Fruit fly (Drosophila melanogaster): Measurements from ENCODE around the gene Trhn.

DNA sequence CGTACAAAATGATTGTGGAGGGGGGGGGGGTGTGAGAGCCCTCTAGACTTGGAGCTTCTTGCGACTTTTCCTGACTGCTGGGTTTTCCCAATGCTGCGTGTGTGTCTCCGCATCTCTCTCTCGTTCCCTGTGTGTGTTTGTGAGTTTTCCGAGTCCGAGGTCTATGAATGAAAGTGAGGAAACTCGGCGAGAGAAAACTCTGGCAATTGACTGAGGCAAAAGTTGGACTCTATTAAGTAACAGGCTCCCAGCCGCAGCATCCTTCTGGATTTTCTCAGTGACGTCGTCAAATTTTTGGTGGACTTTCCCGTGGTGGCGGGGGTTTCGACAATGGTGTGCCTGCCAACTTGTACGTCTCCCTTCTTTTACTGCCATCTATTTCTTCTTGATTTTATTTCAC is 22.4 kb downstream of the Trhn start:
- TF ChIP-seq CG10348 (GFP tag; IDR thresholded peaks at IDR 0.05) = no peak
- no peak for TF ChIP-seq CG32121 (GFP tag; IDR thresholded peaks at IDR 0.05)
- TF ChIP-seq CG14655 (GFP tag; optimal IDR thresholded peaks at IDR 0.05) = no peak
- no peak for TF ChIP-seq fd96Ca (GFP tag; IDR thresholded peaks at IDR 0.05)
- no peak for TF ChIP-seq D1 (tag; optimal IDR thresholded peaks at IDR 0.05)
- TF ChIP-seq CG15710 (tag; optimal IDR thresholded peaks at IDR 0.05) = no peak
- no peak for TF ChIP-seq CG4496 (GFP tag; IDR thresholded peaks at IDR 0.05)
- no peak for TF ChIP-seq CG8159 (tag; optimal IDR thresholded peaks at IDR 0.05)
- TF ChIP-seq Ets98B (GFP tag; IDR thresholded peaks at IDR 0.05) = no peak
- no peak for TF ChIP-seq Pif1B (GFP tag; optimal IDR thresholded peaks at IDR 0.05)
